Worm (Caenorhabditis elegans): ENCODE data around the gene amx-1.
"Not testable (repeated sequence)": the region's sequence is repeated elsewhere in the genome, so short reads cannot be mapped to it uniquely, and the experiment has no call there.

ce11 chrIII:3852030-3852579, 29.9 kb downstream of the amx-1 start, which contains the start of gene cyp-25A4:
- TF ChIP-seq him-1, W03F9.2, dao-5 (tag; optimal IDR thresholded peaks at IDR 0.05): not testable (repeated sequence)
